Worm (Caenorhabditis elegans): Measurements from ENCODE around the gene ugt-55.

The ugt-55 gene

ce11 chrV:12241126-12241525 lies 15.4 kb upstream of the ugt-55 start, which contains the start of gene ttr-22:
ttr-22 (plus strand) TSS chrV:12241426.
- TF ChIP-seq nfya-1 (tag; optimal IDR thresholded peaks at IDR 0.05), result no peak
- no peak for TF ChIP-seq eyg-1 (tag; optimal IDR thresholded peaks at IDR 0.05)
- TF ChIP-seq ets-4 (tag; optimal IDR thresholded peaks at IDR 0.05), result no peak
- no peak for TF ChIP-seq ceh-48 (tag; optimal IDR thresholded peaks at IDR 0.05)
- TF ChIP-seq pha-2 (tag; optimal IDR thresholded peaks at IDR 0.05), result no peak
- no peak for TF ChIP-seq T23F11.4 (GFP tag; optimal IDR thresholded peaks at IDR 0.05)
- no peak for TF ChIP-seq gmeb-2 (tag; optimal IDR thresholded peaks at IDR 0.05)
- TF ChIP-seq unc-86 (tag; optimal IDR thresholded peaks at IDR 0.05), result no peak
- TF ChIP-seq C08G9.2 (tag; optimal IDR thresholded peaks at IDR 0.05), result no peak
- TF ChIP-seq fkh-10 (GFP tag; optimal IDR thresholded peaks at IDR 0.05), result no peak
- no peak for TF ChIP-seq ahr-1 (tag; optimal IDR thresholded peaks at IDR 0.05)
- TF ChIP-seq fkh-6 (tag; optimal IDR thresholded peaks at IDR 0.05), result no peak
- no peak for TF ChIP-seq dve-1 (tag; optimal IDR thresholded peaks at IDR 0.05)
- no peak for TF ChIP-seq ceh-9 (tag; optimal IDR thresholded peaks at IDR 0.05)
- TF ChIP-seq pax-1 (tag; optimal IDR thresholded peaks at IDR 0.05), result no peak
- TF ChIP-seq nhr-232 (tag; optimal IDR thresholded peaks at IDR 0.05), result no peak

ce11 chrV:12244980-12245742 lies 11.3 kb upstream of the ugt-55 start, which contains the start of the genes T04H1.13, slfl-5 and rad-50:
T04H1.13 (minus strand) TSS chrV:12245030.
slfl-5 (minus strand) TSS chrV:12245044.
rad-50 (plus strand) TSS chrV:12245646.
- TF ChIP-seq K09A11.1 (tag; optimal IDR thresholded peaks at IDR 0.05; ENCODE audit: insufficient read depth) (no peak), che-1 (tag; optimal IDR thresholded peaks at IDR 0.05) (no peak), unc-86 (tag; optimal IDR thresholded peaks at IDR 0.05) (no peak), gmeb-2 (tag; optimal IDR thresholded peaks at IDR 0.05) (no peak)

ce11 chrV:12245777-12246452 lies 10.6 kb upstream of the ugt-55 start:
- TF ChIP-seq K09A11.1 (tag; optimal IDR thresholded peaks at IDR 0.05; ENCODE audit: insufficient read depth), result no peak
- no peak for TF ChIP-seq hlh-13 (GFP tag; optimal IDR thresholded peaks at IDR 0.05)
- TF ChIP-seq fkh-10 (GFP tag; optimal IDR thresholded peaks at IDR 0.05), result no peak
- peak; percentile 1 for TF ChIP-seq ceh-48 (tag; optimal IDR thresholded peaks at IDR 0.05)
- TF ChIP-seq fkh-6 (tag; optimal IDR thresholded peaks at IDR 0.05), result no peak

- TF ChIP-seq fax-1 (tag; optimal IDR thresholded peaks at IDR 0.05) (no peak), lin-11 (tag; optimal IDR thresholded peaks at IDR 0.05) (no peak), hlh-30 (tag; optimal IDR thresholded peaks at IDR 0.05; ENCODE audit: insufficient read depth) (no peak), lim-6 (tag; optimal IDR thresholded peaks at IDR 0.05) (no peak), ceh-22 (tag; optimal IDR thresholded peaks at IDR 0.05) (no peak), ceh-6 (GFP tag; optimal IDR thresholded peaks at IDR 0.05) (no peak), C38D4.7 (GFP tag; optimal IDR thresholded peaks at IDR 0.05) (no peak), nfya-1 (tag; optimal IDR thresholded peaks at IDR 0.05) (no peak), K02D7.2 (tag; optimal IDR thresholded peaks at IDR 0.05) (no peak), dve-1 (tag; optimal IDR thresholded peaks at IDR 0.05) (no peak), sdc-2 (tag; optimal IDR thresholded peaks at IDR 0.05) (no peak), ceh-14 (tag; optimal IDR thresholded peaks at IDR 0.05) (no peak), Y22D7AL.16 (tag; optimal IDR thresholded peaks at IDR 0.05) (no peak), mec-3 (tag; optimal IDR thresholded peaks at IDR 0.05; ENCODE audit: borderline replicate concordance) (no peak), fkh-6 (tag; optimal IDR thresholded peaks at IDR 0.05) (no peak), unc-3 (GFP tag; conservative IDR thresholded peaks at IDR 0.05) (no peak), unc-3 (tag; optimal IDR thresholded peaks at IDR 0.05) (no peak)
Observed at ce11 chrV:12251041-12251440, 5.5 kb upstream of the ugt-55 start, which contains the start of gene T04H1.5. T04H1.5 (plus strand) TSS chrV:12251341.

Measured in whole organism, late embryonic.